Worm (Caenorhabditis elegans): Measurements from ENCODE around the gene irld-2.

irld-2 gene

DNA sequence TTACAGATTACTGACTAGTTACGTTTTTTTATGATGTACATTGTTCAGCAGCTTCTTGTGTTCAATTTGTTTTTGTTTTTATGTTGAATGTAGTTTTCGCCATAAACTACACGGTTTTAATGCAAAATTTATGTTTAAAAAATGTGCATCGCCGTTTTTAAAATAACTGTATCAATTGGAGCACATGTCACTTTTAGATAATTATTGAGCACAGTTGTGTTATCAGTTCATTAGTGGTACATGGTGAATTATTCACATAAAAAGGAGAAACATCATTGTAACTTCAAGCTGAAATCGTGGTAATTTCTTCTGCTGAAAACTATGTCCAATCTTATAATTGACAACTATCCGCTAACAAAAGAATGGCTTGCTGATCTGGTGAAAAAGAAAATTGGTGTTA lies 17.4 kb upstream of the irld-2 start:
- TF ChIP-seq W03F9.2 (tag; optimal IDR thresholded peaks at IDR 0.05) (no peak), dao-5 (tag; optimal IDR thresholded peaks at IDR 0.05) (no peak), him-1 (tag; optimal IDR thresholded peaks at IDR 0.05) (no peak)

DNA sequence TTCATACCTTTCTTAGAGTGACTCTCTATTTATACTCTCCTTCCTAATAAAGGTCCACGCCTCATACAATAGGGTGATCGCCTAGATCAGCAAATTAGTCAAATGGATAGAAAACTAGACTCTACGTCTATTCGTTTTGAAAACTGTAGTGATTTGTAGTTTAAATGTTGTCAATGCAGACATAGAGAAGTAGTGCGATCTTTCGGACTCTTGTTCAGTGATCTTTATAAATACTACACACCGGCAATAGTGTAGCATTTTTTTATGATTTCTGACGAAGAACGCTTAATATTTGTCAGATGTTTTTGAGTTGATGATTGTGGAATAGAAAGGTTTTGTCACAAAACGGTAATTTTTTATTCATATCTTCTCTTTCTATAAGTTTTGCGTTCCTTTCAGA lies 16.4 kb upstream of the irld-2 start:
- TF ChIP-seq dao-5 (tag; optimal IDR thresholded peaks at IDR 0.05) (no peak), him-1 (tag; optimal IDR thresholded peaks at IDR 0.05) (no peak), W03F9.2 (tag; optimal IDR thresholded peaks at IDR 0.05) (no peak)

DNA sequence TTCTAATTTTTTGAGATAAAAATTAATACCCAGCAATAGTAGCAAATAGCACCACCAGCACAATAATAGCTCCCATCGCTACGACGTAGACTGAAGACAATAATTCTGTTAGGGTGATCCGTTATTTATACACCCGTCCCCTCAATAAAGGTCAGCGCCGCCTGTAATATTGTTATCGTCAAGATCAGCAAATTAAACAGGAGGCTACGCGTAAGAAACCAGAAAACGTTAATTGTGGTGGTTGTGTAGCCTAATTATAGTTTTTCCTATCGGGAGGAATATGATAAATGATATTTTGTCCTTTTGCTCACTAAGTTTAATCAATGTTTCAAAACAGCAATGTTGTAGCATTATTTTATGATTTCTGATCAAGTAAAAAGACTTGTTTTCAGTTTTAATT lies 14.7 kb upstream of the irld-2 start, which contains the start of the genes cyp-13B1 and C29F7.1:
Gene cyp-13B1, minus strand, starts transcription at position 101 of the 400 bp plus-strand sequence.
Gene C29F7.1, plus strand, starts transcription at position 394 of the 400 bp plus-strand sequence.
- TF ChIP-seq W03F9.2 (tag; optimal IDR thresholded peaks at IDR 0.05) (no peak), him-1 (tag; optimal IDR thresholded peaks at IDR 0.05) (no peak)

DNA sequence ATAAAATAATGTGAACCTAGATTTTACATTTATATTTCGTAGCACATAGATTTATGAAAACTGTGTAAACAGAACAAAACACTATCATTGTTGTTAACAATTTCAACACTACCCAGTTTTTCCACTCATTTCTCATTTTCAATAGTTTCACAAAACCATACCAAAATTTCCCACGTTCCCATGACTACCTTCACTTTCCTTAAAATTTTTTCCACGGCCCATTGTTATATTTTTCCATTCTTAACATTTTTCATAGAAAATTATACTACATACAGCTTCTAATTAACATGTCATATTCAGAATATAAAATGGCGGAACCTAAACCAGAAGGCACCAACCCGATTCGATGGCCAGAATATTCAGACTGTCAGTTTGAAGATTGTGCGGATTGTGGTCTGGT lies 6.9 kb upstream of the irld-2 start, which contains the start of gene F02C12.1:
Gene F02C12.1, plus strand, starts transcription at position 301 of the 400 bp plus-strand sequence.
- no peak for TF ChIP-seq dao-5 (tag; optimal IDR thresholded peaks at IDR 0.05)
- no peak for TF ChIP-seq him-1 (tag; optimal IDR thresholded peaks at IDR 0.05)
- no peak for TF ChIP-seq W03F9.2 (tag; optimal IDR thresholded peaks at IDR 0.05)

DNA sequence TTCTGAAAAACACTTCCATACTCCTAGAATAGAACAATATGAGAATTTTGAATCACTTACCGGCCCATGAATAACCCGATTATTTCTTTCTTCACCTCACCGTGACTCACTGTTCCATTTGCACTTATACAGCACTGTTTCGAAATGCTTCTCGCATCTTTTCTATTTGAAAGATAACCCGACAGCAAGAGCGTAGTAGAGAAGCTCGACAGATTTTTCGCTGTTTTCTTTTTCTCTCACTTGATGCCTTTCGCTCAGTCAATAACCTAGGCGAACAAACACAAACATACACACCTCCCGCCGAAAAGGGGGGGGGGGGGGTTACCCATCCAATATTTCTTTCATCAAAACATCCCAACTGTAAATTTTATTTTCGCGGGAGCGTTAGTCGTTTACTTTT lies 6.4 kb upstream of the irld-2 start:
- peak; percentile 10 for TF ChIP-seq W03F9.2 (tag; optimal IDR thresholded peaks at IDR 0.05)
- no peak for TF ChIP-seq dao-5 (tag; optimal IDR thresholded peaks at IDR 0.05)

DNA sequence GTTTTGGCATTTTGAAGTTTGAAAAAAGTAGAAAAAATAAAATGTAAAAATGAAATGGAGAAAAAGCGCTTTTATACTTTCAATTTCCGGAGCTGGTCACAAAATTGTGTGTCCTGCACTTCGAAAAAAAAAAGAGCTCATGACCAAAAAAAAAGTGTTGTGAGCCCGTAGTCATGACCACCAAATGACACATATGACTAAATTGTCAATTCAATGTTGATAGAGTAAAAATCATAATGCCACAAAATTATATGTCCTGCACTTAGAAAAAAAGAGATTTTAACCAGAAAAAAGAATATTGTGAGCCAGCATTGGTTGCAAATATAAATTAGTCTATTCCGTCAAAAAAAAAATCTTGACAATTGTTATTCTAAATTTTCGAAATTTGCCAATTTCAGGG lies 4.3 kb upstream of the irld-2 start, which contains the start of gene F02C12.2:
Gene F02C12.2, minus strand, starts transcription at position 101 of the 400 bp plus-strand sequence.
- TF ChIP-seq dao-5 (tag; optimal IDR thresholded peaks at IDR 0.05) (no peak), W03F9.2 (tag; optimal IDR thresholded peaks at IDR 0.05) (no peak), him-1 (tag; optimal IDR thresholded peaks at IDR 0.05) (no peak)

DNA sequence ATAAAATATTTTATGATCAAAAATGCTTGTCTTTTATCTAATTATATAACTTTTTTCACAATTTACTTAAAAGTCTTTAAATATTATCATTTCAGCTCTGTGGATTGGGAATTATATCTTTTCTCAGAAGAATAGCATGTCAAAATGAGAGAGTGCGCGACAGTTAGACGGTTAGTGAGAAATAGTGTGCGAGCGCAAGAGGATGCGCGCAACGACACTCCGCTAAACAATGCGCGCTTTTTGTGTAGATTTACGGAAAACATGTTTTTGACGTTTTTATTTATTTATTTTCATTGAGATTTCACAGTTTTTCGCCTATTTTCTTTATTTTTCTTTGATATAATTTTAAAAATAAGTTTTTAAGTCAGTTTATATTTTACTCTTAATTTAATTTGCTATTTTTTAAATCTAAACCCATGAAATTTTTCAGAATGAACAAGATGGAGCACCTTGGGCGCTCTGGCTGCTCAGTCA lies 1.7 kb upstream of the irld-2 start, which contains the start of gene F02C12.3:
Gene F02C12.3, plus strand, starts transcription at position 424 of the 474 bp plus-strand sequence.
- TF ChIP-seq W03F9.2 (tag; optimal IDR thresholded peaks at IDR 0.05) (peak; percentile 52), him-1 (tag; optimal IDR thresholded peaks at IDR 0.05) (no peak), dao-5 (tag; optimal IDR thresholded peaks at IDR 0.05) (no peak)

DNA sequence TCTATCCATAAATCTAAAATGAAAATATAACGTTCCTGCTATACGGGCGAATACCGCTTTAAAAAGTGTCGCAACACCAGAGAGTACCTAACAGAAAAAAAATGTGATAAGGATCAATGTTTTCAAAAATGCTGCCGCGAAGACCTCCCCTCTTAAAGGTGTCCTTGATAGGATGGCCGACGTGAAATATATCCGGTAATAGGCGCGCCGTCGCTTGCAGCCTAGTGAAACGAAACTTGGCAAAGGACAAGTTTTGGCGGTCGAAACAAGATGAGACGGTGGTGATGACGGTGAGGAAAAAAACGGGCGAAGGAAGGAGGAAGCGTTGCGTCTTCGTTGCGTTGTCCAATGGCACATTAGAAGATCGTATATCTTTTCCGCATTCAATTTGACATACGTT lies 6.0 kb downstream of the irld-2 start:
- TF ChIP-seq him-1 (tag; optimal IDR thresholded peaks at IDR 0.05) (no peak), W03F9.2 (tag; optimal IDR thresholded peaks at IDR 0.05) (no peak), dao-5 (tag; optimal IDR thresholded peaks at IDR 0.05) (no peak)

DNA sequence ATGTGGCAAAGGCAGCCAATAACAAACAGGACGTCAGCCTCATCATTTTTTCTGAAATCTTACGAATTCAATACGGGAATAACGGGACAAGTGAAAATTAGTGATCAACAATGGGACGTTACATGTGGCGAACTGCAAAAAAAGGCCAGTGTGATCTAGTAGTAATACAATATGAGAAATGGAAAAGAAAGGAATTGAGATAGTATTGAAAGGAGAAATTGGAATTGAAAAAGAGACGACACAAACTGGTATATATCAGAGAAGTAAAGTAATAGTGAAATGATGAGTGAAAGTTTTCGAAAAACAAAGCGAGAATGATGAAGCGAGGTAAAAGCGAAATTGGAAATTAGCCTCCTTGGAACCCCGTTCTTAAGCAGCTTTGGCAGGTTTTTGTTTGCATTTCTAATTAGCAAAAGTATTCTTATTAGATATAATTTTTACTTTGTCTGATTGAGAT lies 7.3 kb downstream of the irld-2 start, which contains the start of gene C49F8.3:
Gene C49F8.3, minus strand, starts transcription at position 51 of the 457 bp plus-strand sequence.
- no peak for TF ChIP-seq him-1 (tag; optimal IDR thresholded peaks at IDR 0.05)
- TF ChIP-seq dao-5 (tag; optimal IDR thresholded peaks at IDR 0.05) = no peak
- TF ChIP-seq W03F9.2 (tag; optimal IDR thresholded peaks at IDR 0.05) = no peak

DNA sequence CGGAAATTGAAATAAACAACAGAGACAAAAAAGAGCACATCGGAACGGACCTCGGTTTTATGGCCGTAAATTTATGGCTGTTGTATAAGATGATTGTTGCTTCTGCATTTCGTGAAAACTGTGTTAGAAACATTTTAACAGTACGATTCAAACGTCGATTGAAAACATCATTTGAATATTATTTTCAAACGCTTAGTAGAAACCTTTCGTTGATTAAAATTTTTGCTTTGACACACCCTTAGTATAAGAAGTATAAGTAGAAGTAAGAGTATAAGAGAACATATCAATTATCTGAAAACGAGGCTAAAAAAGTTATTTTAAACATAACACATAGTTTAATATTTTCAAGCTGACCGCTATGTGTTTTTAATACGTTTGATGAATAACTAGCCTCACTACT lies 10.1 kb downstream of the irld-2 start:
- TF ChIP-seq him-1 (tag; optimal IDR thresholded peaks at IDR 0.05) (no peak), dao-5 (tag; optimal IDR thresholded peaks at IDR 0.05) (no peak), W03F9.2 (tag; optimal IDR thresholded peaks at IDR 0.05) (no peak)

DNA sequence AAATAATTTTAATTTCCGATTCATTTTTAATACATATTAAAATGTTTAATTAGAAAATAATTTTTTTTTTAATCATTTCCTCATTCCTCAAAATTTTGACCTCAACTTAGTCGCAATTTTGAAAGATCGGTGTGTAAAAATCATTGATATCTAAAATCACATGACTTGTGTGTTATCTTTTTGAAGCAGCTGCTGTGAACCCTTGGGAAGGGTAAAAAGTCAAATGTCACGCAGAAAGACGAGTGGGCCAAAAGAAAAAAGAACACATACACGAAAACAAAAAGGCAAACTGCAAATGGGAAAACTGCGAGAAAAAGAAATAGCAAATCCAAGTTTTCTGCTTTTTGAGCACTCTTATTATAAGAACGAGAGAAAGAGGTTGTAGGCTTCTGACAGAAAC lies 11.6 kb downstream of the irld-2 start:
- no peak for TF ChIP-seq dao-5 (tag; optimal IDR thresholded peaks at IDR 0.05)
- no peak for TF ChIP-seq W03F9.2 (tag; optimal IDR thresholded peaks at IDR 0.05)
- TF ChIP-seq him-1 (tag; optimal IDR thresholded peaks at IDR 0.05) = no peak

DNA sequence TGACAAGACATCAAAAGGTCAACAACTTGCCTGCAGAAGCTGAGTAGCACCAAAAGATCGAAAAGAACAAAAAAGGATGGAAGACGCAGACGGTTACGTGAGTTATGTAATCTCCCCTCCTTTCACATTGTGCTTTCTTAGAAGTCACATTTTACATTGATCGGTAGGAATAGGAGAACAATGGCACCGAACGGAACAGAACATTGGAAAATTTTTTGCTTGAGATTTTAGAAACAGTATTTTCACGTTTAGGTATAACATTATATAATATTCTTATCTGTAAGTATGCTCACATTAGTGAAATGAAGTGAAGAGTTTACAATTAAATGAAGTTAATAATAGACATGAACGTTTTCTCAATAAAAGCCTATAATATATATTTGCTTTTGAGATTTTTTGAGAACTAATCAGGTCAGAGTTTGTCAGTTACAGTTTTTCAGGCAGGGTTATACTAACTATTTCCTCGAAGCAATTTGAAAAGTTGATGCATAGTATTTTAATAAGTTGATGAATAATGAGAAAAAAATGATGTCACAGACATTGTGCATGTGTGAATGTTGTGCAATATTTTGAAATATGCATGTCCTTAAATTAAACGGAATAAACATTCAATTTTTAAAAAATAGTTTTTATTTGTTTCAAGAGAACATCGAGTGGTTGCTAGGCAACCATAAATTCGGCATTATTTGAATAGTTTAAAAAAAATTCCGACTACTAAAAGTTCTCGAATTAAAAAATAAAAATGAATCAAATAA lies 13.7 kb downstream of the irld-2 start:
- TF ChIP-seq him-1 (tag; optimal IDR thresholded peaks at IDR 0.05) (no peak), W03F9.2 (tag; optimal IDR thresholded peaks at IDR 0.05) (no peak), dao-5 (tag; optimal IDR thresholded peaks at IDR 0.05) (no peak)

DNA sequence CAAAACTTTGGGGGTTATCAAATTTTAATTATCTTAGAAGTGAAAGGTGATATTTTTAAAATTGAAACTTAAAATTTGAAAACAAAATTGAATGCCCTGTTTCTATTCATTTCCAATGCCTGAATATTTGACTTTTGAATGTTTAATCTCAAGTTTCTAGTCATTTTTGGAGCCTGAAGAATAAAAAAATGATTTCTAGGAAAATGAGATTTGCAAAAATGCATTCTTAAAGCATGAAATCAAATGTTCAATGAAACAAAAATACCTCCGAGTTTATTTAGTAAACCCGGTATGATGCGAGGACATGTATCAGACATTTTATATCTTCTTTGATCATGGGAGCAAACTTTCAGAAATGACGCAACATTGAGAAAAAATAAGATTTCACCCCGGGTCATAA lies 15.8 kb downstream of the irld-2 start:
- no peak for TF ChIP-seq W03F9.2 (tag; optimal IDR thresholded peaks at IDR 0.05)
- no peak for TF ChIP-seq dao-5 (tag; optimal IDR thresholded peaks at IDR 0.05)
- TF ChIP-seq him-1 (tag; optimal IDR thresholded peaks at IDR 0.05) = no peak

DNA sequence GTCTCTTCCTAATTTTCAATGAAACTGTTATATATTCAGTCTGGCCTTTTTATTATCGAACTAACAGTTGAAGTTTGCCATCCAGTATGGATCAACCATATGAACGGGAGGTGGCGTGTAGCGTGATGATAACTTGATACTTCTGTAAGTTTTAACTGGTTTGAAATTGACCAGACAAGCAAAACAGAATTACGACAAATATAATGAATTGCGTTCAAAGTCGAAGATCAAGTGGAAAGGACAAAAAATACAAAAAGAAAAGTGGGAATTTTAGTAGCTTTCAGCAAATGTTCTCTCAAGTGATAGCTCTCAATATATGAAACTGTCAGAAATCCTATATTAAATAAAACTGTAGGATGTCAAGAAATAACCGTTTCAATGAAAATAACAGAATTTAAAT lies 18.0 kb downstream of the irld-2 start, which contains the start of the genes C49F8.14 and gem-1:
Gene C49F8.14, minus strand, starts transcription at position 99 of the 400 bp plus-strand sequence.
Gene gem-1, minus strand, starts transcription at position 142 of the 400 bp plus-strand sequence.
- TF ChIP-seq W03F9.2 (tag; optimal IDR thresholded peaks at IDR 0.05) (no peak), him-1 (tag; optimal IDR thresholded peaks at IDR 0.05) (no peak), dao-5 (tag; optimal IDR thresholded peaks at IDR 0.05) (no peak)

All from whole organism, L4/young adult.